Fruit fly (Drosophila melanogaster) whole organism, embryonic: ENCODE results near the gene Sumo.

Experiments used
- Adf1 ChIP-seq: fragments of 200-800 bp; sonication (Bioruptor generic); IDR thresholded peaks from 2 replicates; pipeline ENCODE4 v1.3.6; 2022; ENCODE audit warnings: missing biosample characterization, missing genetic modification characterization
- CG10321 ChIP-seq: fragments of 200-800 bp; sonication (Bioruptor generic); IDR thresholded peaks from 2 replicates; pipeline ENCODE4 v1.3.6; 2022; ENCODE audit warnings: missing biosample characterization, missing genetic modification characterization
- CG11247 ChIP-seq: fragments of 200-800 bp; sonication (Bioruptor generic); IDR thresholded peaks from 2 replicates; pipeline ENCODE4 v1.3.6; 2022; ENCODE audit warnings: missing biosample characterization, missing genetic modification characterization
- CG11560 ChIP-seq: fragments of 200-800 bp; sonication (Bioruptor generic); IDR thresholded peaks from 3 replicates; pipeline ENCODE4 v1.3.6; 2022; ENCODE audit warnings: missing biosample characterization, missing genetic modification characterization
- CG12744 ChIP-seq: fragments of 200-800 bp; sonication (Bioruptor generic); optimal IDR thresholded peaks from 2 replicates; lab custom pipeline; 2016; ENCODE audit warnings: missing biosample characterization, missing genetic modification characterization
- CG13123 ChIP-seq: fragments of 200-800 bp; sonication (Bioruptor generic); optimal IDR thresholded peaks from 2 replicates; lab custom pipeline; 2016; ENCODE audit warnings: missing biosample characterization, missing genetic modification characterization
- CG13296 ChIP-seq: fragments of 200-800 bp; sonication (Bioruptor generic); optimal IDR thresholded peaks from 3 replicates; lab custom pipeline; 2018; ENCODE audit warnings: missing biosample characterization, mild to moderate bottlenecking, missing genetic modification characterization
- CG14667 ChIP-seq: fragments of 200-800 bp; sonication (Bioruptor generic); IDR thresholded peaks from 2 replicates; pipeline ENCODE4 v1.3.6; 2022; ENCODE audit warnings: missing biosample characterization, missing genetic modification characterization
- CG15011 ChIP-seq: fragments of 200-800 bp; sonication (Bioruptor generic); optimal IDR thresholded peaks from 3 replicates; lab custom pipeline; 2018; ENCODE audit warnings: missing biosample characterization, mild to moderate bottlenecking, missing genetic modification characterization
- CG15696 ChIP-seq: fragments of 200-800 bp; sonication (Bioruptor generic); optimal IDR thresholded peaks from 2 replicates; lab custom pipeline; 2019; ENCODE audit warnings: missing biosample characterization, mild to moderate bottlenecking, missing genetic modification characterization, moderate library complexity
- CG17186 ChIP-seq: fragments of 200-800 bp; sonication (Bioruptor generic); optimal IDR thresholded peaks from 3 replicates; lab custom pipeline; 2017; ENCODE audit warnings: missing biosample characterization, missing genetic modification reagents, missing genetic modification characterization
- CG17328 ChIP-seq: fragments of 200-800 bp; sonication (Bioruptor generic); IDR thresholded peaks from 2 replicates; pipeline ENCODE4 v1.3.6; 2022; ENCODE audit warnings: missing biosample characterization, missing genetic modification characterization
- CG1832 ChIP-seq: fragments of 200-800 bp; sonication (Bioruptor generic); optimal IDR thresholded peaks from 2 replicates; lab custom pipeline; 2017; ENCODE audit warnings: missing biosample characterization, mild to moderate bottlenecking, missing genetic modification characterization, inconsistent platforms
- CG3065 ChIP-seq: fragments of 200-800 bp; sonication (Bioruptor generic); optimal IDR thresholded peaks from 2 replicates; lab custom pipeline; 2016; ENCODE audit warnings: missing biosample characterization, missing genetic modification characterization
- CG31441 ChIP-seq: fragments of 200-800 bp; sonication (Bioruptor generic); IDR thresholded peaks from 2 replicates; pipeline ENCODE4 v1.3.6; 2022; ENCODE audit warnings: missing biosample characterization, missing genetic modification characterization
- CG3163 ChIP-seq: fragments of 200-800 bp; sonication (Bioruptor generic); optimal IDR thresholded peaks from 3 replicates; lab custom pipeline; 2016; ENCODE audit warnings: missing biosample characterization, missing genetic modification characterization
- CG4282 ChIP-seq: fragments of 200-800 bp; sonication (Bioruptor generic); optimal IDR thresholded peaks from 2 replicates; lab custom pipeline; 2016; ENCODE audit warnings: missing biosample characterization, missing genetic modification characterization
- CG4617 ChIP-seq: fragments of 200-800 bp; sonication (Bioruptor generic); optimal IDR thresholded peaks from 3 replicates; lab custom pipeline; 2016; ENCODE audit warnings: missing biosample characterization, missing genetic modification characterization, borderline replicate concordance
- CG5180 ChIP-seq: fragments of 200-800 bp; sonication (Bioruptor generic); optimal IDR thresholded peaks from 3 replicates; lab custom pipeline; 2017; ENCODE audit warnings: missing biosample characterization, missing genetic modification characterization, mild to moderate bottlenecking, moderate library complexity, missing genetic modification reagents
- CG6683 ChIP-seq: fragments of 200-800 bp; sonication (Bioruptor generic); optimal IDR thresholded peaks from 2 replicates; lab custom pipeline; 2017; ENCODE audit warnings: missing biosample characterization, mild to moderate bottlenecking, missing genetic modification characterization, missing genetic modification reagents
- CG6813 ChIP-seq: fragments of 200-800 bp; sonication (Bioruptor generic); optimal IDR thresholded peaks from 2 replicates; lab custom pipeline; 2017; ENCODE audit warnings: missing biosample characterization, missing genetic modification characterization, mild to moderate bottlenecking, moderate library complexity, missing genetic modification reagents
- CG7556 ChIP-seq: fragments of 200-800 bp; sonication (Bioruptor generic); optimal IDR thresholded peaks from 2 replicates; lab custom pipeline; 2017; ENCODE audit warnings: missing biosample characterization, mild to moderate bottlenecking, missing genetic modification characterization
- CG7839 ChIP-seq: fragments of 200-800 bp; sonication (Bioruptor generic); optimal IDR thresholded peaks from 3 replicates; lab custom pipeline; 2018; ENCODE audit warnings: missing biosample characterization, mild to moderate bottlenecking, missing genetic modification characterization, moderate library complexity
- CG7963 ChIP-seq: fragments of 200-800 bp; sonication (Bioruptor generic); IDR thresholded peaks from 3 replicates; pipeline ENCODE4 v1.3.6; 2022; ENCODE audit warnings: missing biosample characterization, missing genetic modification characterization; ENCODE audit not compliant: partially characterized antibody
- CG8944 ChIP-seq: fragments of 200-800 bp; sonication (Bioruptor generic); optimal IDR thresholded peaks from 3 replicates; lab custom pipeline; 2016; ENCODE audit warnings: missing biosample characterization, missing genetic modification characterization
- CTCF ChIP-seq: fragments of 200-800 bp; sonication (Bioruptor generic); optimal IDR thresholded peaks from 2 replicates; lab custom pipeline; 2017; ENCODE audit warnings: missing biosample characterization, mild to moderate bottlenecking, missing genetic modification characterization, moderate library complexity
- D19B ChIP-seq: fragments of 200-800 bp; sonication (Bioruptor generic); optimal IDR thresholded peaks from 2 replicates; lab custom pipeline; 2017; ENCODE audit warnings: missing biosample characterization, mild to moderate bottlenecking, missing genetic modification characterization
- Doc3 ChIP-seq: fragments of 200-800 bp; sonication (Bioruptor generic); IDR thresholded peaks from 3 replicates; pipeline ENCODE4 v1.3.6; 2022; ENCODE audit warnings: missing biosample characterization, missing genetic modification characterization; ENCODE audit not compliant: partially characterized antibody
- Ets97D ChIP-seq: fragments of 200-800 bp; sonication (Bioruptor generic); optimal IDR thresholded peaks from 3 replicates; lab custom pipeline; 2016; ENCODE audit warnings: missing biosample characterization, missing genetic modification characterization
- Fer3 ChIP-seq: fragments of 200-800 bp; sonication (Bioruptor generic); optimal IDR thresholded peaks from 2 replicates; lab custom pipeline; 2018; ENCODE audit warnings: missing biosample characterization, mild to moderate bottlenecking, missing genetic modification characterization, moderate library complexity
- HLH3B ChIP-seq: fragments of 200-800 bp; sonication (Bioruptor generic); IDR thresholded peaks from 2 replicates; pipeline ENCODE4 v1.3.6; 2022; ENCODE audit warnings: missing biosample characterization, missing genetic modification characterization
- Hmx ChIP-seq: fragments of 200-800 bp; sonication (Bioruptor generic); optimal IDR thresholded peaks from 2 replicates; lab custom pipeline; 2016; ENCODE audit warnings: missing biosample characterization, missing genetic modification characterization
- Hr39 ChIP-seq: fragments of >200 bp; optimal IDR thresholded peaks from 2 replicates; lab custom pipeline; 2017
- Jarid2 ChIP-seq: fragments of 200-800 bp; sonication (Bioruptor generic); optimal IDR thresholded peaks from 3 replicates; lab custom pipeline; 2017; ENCODE audit warnings: mild to moderate bottlenecking, missing biosample characterization, missing genetic modification reagents, missing genetic modification characterization
- Mrtf ChIP-seq: fragments of 200-800 bp; sonication (Bioruptor generic); IDR thresholded peaks from 3 replicates; pipeline ENCODE4 v1.3.6; 2022; ENCODE audit warnings: missing biosample characterization, missing genetic modification characterization
- Ssrp ChIP-seq: fragments of 200-800 bp; sonication (Bioruptor generic); optimal IDR thresholded peaks from 2 replicates; lab custom pipeline; 2018; ENCODE audit warnings: missing biosample characterization, mild to moderate bottlenecking, missing genetic modification characterization, moderate library complexity
- Taf1 ChIP-seq: fragments of 200-800 bp; sonication (Bioruptor generic); IDR thresholded peaks from 2 replicates; pipeline ENCODE4 v1.3.6; 2022; ENCODE audit warnings: missing biosample characterization, missing genetic modification characterization
- al ChIP-seq: fragments of 200-800 bp; sonication (Bioruptor generic); IDR thresholded peaks from 2 replicates; pipeline ENCODE4 v1.3.6; 2022; ENCODE audit warnings: missing biosample characterization, missing genetic modification characterization
- chif ChIP-seq, 2 experiments: fragments of 200-800 bp; sonication (Bioruptor generic); optimal IDR thresholded peaks; 3 replicates each; lab custom pipeline; 2016; ENCODE audit warnings: missing biosample characterization in 2 of 2, missing genetic modification characterization in 2 of 2
- fd3F ChIP-seq: fragments of 200-800 bp; sonication (Bioruptor generic); optimal IDR thresholded peaks from 2 replicates; lab custom pipeline; 2018; ENCODE audit warnings: missing biosample characterization, mild to moderate bottlenecking, missing genetic modification characterization, moderate library complexity
- gcm2 ChIP-seq: fragments of 200-800 bp; sonication (Bioruptor generic); optimal IDR thresholded peaks from 2 replicates; lab custom pipeline; 2016; ENCODE audit warnings: missing biosample characterization, missing genetic modification characterization
- gem ChIP-seq: fragments of 200-800 bp; sonication (Bioruptor generic); optimal IDR thresholded peaks from 2 replicates; lab custom pipeline; 2019; ENCODE audit warnings: missing biosample characterization, mild to moderate bottlenecking, missing genetic modification characterization, moderate library complexity
- gro ChIP-seq: fragments of 200-800 bp; sonication (Bioruptor generic); optimal IDR thresholded peaks from 2 replicates; lab custom pipeline; 2016; ENCODE audit warnings: missing biosample characterization, missing genetic modification characterization
- her ChIP-seq: fragments of 200-800 bp; sonication (Bioruptor generic); optimal IDR thresholded peaks from 2 replicates; lab custom pipeline; 2016; ENCODE audit warnings: missing biosample characterization, missing genetic modification characterization
- lilli ChIP-seq: fragments of 200-800 bp; sonication (Bioruptor generic); optimal IDR thresholded peaks from 3 replicates; lab custom pipeline; 2016; ENCODE audit warnings: missing biosample characterization, missing genetic modification characterization
- nau ChIP-seq: fragments of 200-800 bp; sonication (Bioruptor generic); optimal IDR thresholded peaks from 3 replicates; lab custom pipeline; 2017; ENCODE audit warnings: missing biosample characterization, mild to moderate bottlenecking, missing genetic modification characterization, missing genetic modification reagents
- sob ChIP-seq: fragments of 200-800 bp; sonication (Bioruptor generic); IDR thresholded peaks from 2 replicates; pipeline ENCODE4 v1.3.6; 2022; ENCODE audit warnings: missing biosample characterization, missing genetic modification characterization
- tna ChIP-seq: fragments of 200-800 bp; sonication (Bioruptor generic); IDR thresholded peaks from 2 replicates; pipeline ENCODE4 v1.3.6; 2022; ENCODE audit warnings: missing biosample characterization, missing genetic modification characterization; ENCODE audit not compliant: partially characterized antibody
- unpg ChIP-seq: fragments of 200-800 bp; sonication (Bioruptor generic); optimal IDR thresholded peaks from 3 replicates; lab custom pipeline; 2018; ENCODE audit warnings: missing biosample characterization, mild to moderate bottlenecking, missing genetic modification characterization, moderate library complexity
- wek ChIP-seq: fragments of 200-800 bp; sonication (Bioruptor generic); optimal IDR thresholded peaks from 3 replicates; lab custom pipeline; 2018; ENCODE audit warnings: missing biosample characterization, mild to moderate bottlenecking, missing genetic modification characterization, moderate library complexity
- zfh2 ChIP-seq: fragments of 200-800 bp; sonication (Bioruptor generic); optimal IDR thresholded peaks from 2 replicates; lab custom pipeline; 2016; ENCODE audit warnings: missing biosample characterization, missing genetic modification characterization

The Sumo gene

DNA sequence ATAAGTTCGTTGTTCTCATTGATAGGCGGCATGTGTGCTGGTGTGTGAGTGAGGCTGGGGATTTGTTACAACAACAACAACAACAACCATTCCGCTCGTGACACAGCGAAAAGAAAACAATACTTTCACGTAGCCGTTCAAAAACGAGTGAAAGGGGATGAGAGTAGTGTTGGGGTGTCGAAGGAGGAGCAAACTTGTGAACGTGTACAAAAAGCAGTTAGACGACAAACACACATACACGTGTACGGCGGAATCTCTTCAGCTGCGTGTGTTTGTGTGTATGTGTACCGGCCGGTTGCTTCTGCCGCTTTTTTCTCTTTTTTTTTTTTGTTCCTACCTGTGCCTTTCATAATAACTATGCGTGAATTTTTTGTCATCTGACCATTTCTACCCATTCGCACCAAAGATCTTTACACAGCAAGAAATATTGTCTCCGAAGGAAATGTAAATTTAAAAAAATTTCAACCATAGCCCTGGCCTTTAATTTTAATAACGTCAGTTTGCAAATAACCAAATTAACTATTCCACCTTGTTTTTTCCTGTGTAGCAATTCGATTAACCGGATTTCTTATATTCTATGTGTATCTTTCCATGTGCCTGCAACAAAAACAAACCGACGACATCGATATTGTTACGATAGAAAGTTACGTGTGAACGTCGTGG is 45.2 kb downstream of the Sumo start (continued):
- TF ChIP-seq zfh2 (GFP tag; lab: Kevin White, UChicago) = peak; percentile 61
- TF ChIP-seq CG11247 (GFP tag; lab: Robert Waterston, UW) = no peak
- peak; percentile 58 for TF ChIP-seq CG12744
- TF ChIP-seq wek (GFP tag; lab: Kevin White, UChicago) = peak; percentile 9
- no peak for TF ChIP-seq Taf1 (GFP tag; lab: Robert Waterston, UW)
- peak; percentile 34 for TF ChIP-seq Ets97D (GFP tag; lab: Kevin White, UChicago)
- peak; percentile 19 for TF ChIP-seq CG4282 (GFP tag; lab: Kevin White, UChicago)
- no peak for TF ChIP-seq CG11560 (tag; lab: Robert Waterston, UW)
- peak; percentile 81; the same call in 1 of the 2 replicates for TF ChIP-seq HLH3B
- peak; percentile 74; the same call in 1 of the 2 replicates for TF ChIP-seq sob (GFP tag; lab: Robert Waterston, UW)
- peak; percentile 89 for TF ChIP-seq CG17328 (GFP tag; lab: Robert Waterston, UW)
- peak; percentile 38 for TF ChIP-seq CG15696 (tag; lab: Kevin White, UChicago)
- TF ChIP-seq gcm2 = peak; percentile 8
- no peak for TF ChIP-seq CTCF (GFP tag; lab: Kevin White, UChicago)
- TF ChIP-seq her = peak; percentile 48
- TF ChIP-seq CG14667 (GFP tag; lab: Robert Waterston, UW) = no peak
- no peak for TF ChIP-seq CG10321
- peak; percentile 63 for TF ChIP-seq CG8944 (GFP tag; lab: Kevin White, UChicago)
- peak; percentile 86 for TF ChIP-seq gem
- peak; percentile 20 for TF ChIP-seq nau (GFP tag; lab: Kevin White, UChicago)
- TF ChIP-seq Doc3 (GFP tag; lab: Robert Waterston, UW) = no peak
- no peak for TF ChIP-seq unpg (GFP tag; lab: Kevin White, UChicago)
- no peak for TF ChIP-seq gro (GFP tag; lab: Kevin White, UChicago)
- TF ChIP-seq CG7839 (tag; lab: Kevin White, UChicago) = no peak
- no peak for TF ChIP-seq Fer3 (tag; lab: Kevin White, UChicago)
- no peak for TF ChIP-seq tna (GFP tag; lab: Robert Waterston, UW)
- peak; percentile 16 for TF ChIP-seq D19B
- TF ChIP-seq Mrtf (GFP tag; lab: Robert Waterston, UW) = no peak
- TF ChIP-seq CG7556 (GFP tag; lab: Kevin White, UChicago) = peak; percentile 35
- peak; percentile 69 for TF ChIP-seq Ssrp (tag; lab: Kevin White, UChicago)
- no peak for TF ChIP-seq CG1832
- peak; percentile 19 for TF ChIP-seq CG13123
- no peak for TF ChIP-seq CG17186 (GFP tag; lab: Kevin White, UChicago)
- TF ChIP-seq CG6813 (GFP tag; lab: Kevin White, UChicago) = no peak
- peak; percentile 67 to 75 for TF ChIP-seq chif (GFP tag; optimal IDR thresholded peaks at IDR 0.05; lab: Kevin White, UChicago)
- TF ChIP-seq Hmx (GFP tag; lab: Kevin White, UChicago) = no peak
- TF ChIP-seq CG4617 = peak; percentile 46
- TF ChIP-seq CG31441 = no peak; the same call in 1 of the 2 replicates
- TF ChIP-seq CG7963 = no peak
- TF ChIP-seq Hr39 = no peak
- peak; percentile 71 for TF ChIP-seq lilli
- TF ChIP-seq fd3F (GFP tag; lab: Kevin White, UChicago) = peak; percentile 34
- no peak for TF ChIP-seq CG6683 (GFP tag; lab: Kevin White, UChicago)
- no peak; the same call in 1 of the 2 replicates for TF ChIP-seq al (GFP tag; lab: Robert Waterston, UW)
- peak; percentile 53 for TF ChIP-seq CG3163 (GFP tag; lab: Kevin White, UChicago)
- TF ChIP-seq CG15011 (GFP tag; lab: Kevin White, UChicago) = no peak
- TF ChIP-seq CG13296 (GFP tag; lab: Kevin White, UChicago) = peak; percentile 26
- no peak for TF ChIP-seq Jarid2 (GFP tag; lab: Kevin White, UChicago)
- peak; percentile 33; the same call in 1 of the 2 replicates for TF ChIP-seq Adf1 (GFP tag; lab: Robert Waterston, UW)
- TF ChIP-seq CG3065 (GFP tag; lab: Kevin White, UChicago) = no peak
- TF ChIP-seq CG5180 (GFP tag; lab: Kevin White, UChicago) = no peak
